Worm (Caenorhabditis elegans): ENCODE results near the gene F15B9.11.

DNA sequence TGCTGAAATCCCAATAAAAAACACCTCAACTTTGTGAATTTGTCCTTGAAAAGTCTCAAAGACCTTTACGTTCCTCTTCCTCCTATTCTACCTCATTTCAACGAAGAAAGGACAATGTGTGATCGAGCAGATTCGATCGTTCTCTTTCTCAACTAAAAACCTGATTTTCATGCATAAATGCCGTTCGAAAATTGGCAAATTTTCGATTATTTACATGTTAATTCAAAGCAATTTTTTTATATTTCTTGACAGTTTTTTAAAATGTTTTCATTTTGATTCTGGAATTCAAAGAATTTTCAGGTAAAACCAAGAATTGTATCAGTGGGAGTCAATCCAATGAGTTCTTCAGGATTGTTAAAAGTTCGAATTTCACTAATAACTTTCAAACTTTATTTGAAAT lies 24.1 kb downstream of the F15B9.11 start, which contains the start of gene lin-46:
- TF ChIP-seq ama-1 (optimal IDR thresholded peaks at IDR 0.05) (no peak), tbx-37 (GFP tag; conservative IDR thresholded peaks at IDR 0.05) (no peak), flt-1 (GFP tag; IDR thresholded peaks at IDR 0.05) (no peak), scrt-1 (GFP tag; IDR thresholded peaks at IDR 0.05) (no peak), tbx-11 (GFP tag; IDR thresholded peaks at IDR 0.05) (no peak), hmg-4 (GFP tag; optimal IDR thresholded peaks at IDR 0.05) (no peak), hmbx-1 (tag; optimal IDR thresholded peaks at IDR 0.05) (no peak)
